Worm (Caenorhabditis elegans) whole organism, mixed stage, embryonic: ENCODE measurements around the gene ZK682.7.

ENCODE experiments used
- lin-13 ChIP-seq: fragments of 150-350 bp; optimal IDR thresholded peaks from 2 replicates; lab custom pipeline; 2014; ENCODE audit warnings: missing biosample characterization, missing genetic modification characterization
- mep-1 ChIP-seq: fragments of 150-350 bp; optimal IDR thresholded peaks from 2 replicates; lab custom pipeline; 2017; ENCODE audit warnings: missing biosample characterization, missing genetic modification reagents, missing genetic modification characterization, inconsistent platforms
- nhr-12 ChIP-seq: fragments of 150-350 bp; optimal IDR thresholded peaks from 2 replicates; lab custom pipeline; 2014; ENCODE audit warnings: missing biosample characterization, missing genetic modification characterization
- snpc-4 ChIP-seq: fragments of 150-350 bp; optimal IDR thresholded peaks from 2 replicates; lab custom pipeline; 2014; ENCODE audit warnings: missing biosample characterization, missing genetic modification characterization
- tbx-8 ChIP-seq: fragments of 200-800 bp; sonication (Bioruptor generic); optimal IDR thresholded peaks from 2 replicates; lab custom pipeline; 2018; ENCODE audit warnings: mild to moderate bottlenecking, missing genetic modification characterization, moderate library complexity, missing compliant biosample characterization

DNA sequence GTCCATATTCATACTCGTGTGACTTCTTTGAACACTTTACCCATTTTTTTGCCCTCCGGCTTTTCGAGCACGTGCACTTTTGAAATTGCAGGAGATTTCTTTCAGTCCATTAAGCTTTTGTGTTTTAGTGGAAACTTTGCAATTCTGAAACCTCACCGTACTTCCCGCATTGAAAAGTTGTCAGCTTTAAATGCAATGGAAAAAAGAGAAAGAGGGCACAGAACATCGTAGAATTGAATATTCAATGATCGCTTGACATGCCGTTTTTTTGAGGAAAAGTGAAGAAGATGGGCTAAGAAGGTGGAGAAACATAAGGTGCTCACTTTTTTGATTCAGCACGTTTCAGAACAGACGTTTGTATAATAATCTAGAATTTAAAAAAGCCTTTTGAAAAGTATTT, 22.4 kb upstream of the ZK682.7 start:
- TF ChIP-seq nhr-12 (tag; lab: Kevin White, UChicago), result no peak
- no peak for TF ChIP-seq mep-1
- no peak for TF ChIP-seq tbx-8 (GFP tag; lab: Kevin White, UChicago)
- TF ChIP-seq lin-13 (tag; lab: Kevin White, UChicago), result no peak
- TF ChIP-seq snpc-4, result no peak
